Fruit fly (Drosophila melanogaster): Measurements from ENCODE around the gene Rbp6.

DNA sequence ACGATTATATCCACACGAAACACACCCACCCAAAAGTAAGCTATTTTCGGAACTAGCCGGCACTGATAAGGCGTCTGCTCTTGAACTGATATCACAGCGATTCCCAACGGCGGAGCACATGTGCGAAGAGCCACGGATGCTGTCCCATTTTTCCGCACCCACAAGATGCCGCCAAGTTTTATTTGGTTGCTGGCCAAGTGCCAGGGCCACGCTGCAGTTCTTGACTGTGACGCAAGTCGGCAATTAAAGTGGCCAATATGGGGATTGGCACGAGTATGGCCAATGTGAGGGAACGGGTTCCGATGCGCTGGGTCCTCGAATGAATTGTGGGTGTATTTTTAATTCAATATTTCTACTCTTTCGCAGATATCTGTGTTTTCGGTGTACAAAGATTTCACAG is 184.1 kb downstream of the Rbp6 start:
- no peak for TF ChIP-seq Dfd (GFP tag; optimal IDR thresholded peaks at IDR 0.05)
- TF ChIP-seq Rel (GFP tag; optimal IDR thresholded peaks at IDR 0.05) = no peak
- no peak for TF ChIP-seq Rel (tag; optimal IDR thresholded peaks at IDR 0.05)
- TF ChIP-seq ey (GFP tag; optimal IDR thresholded peaks at IDR 0.05) = no peak
- no peak for TF ChIP-seq Hr78 (GFP tag; optimal IDR thresholded peaks at IDR 0.05)
- TF ChIP-seq N (GFP tag; optimal IDR thresholded peaks at IDR 0.05) = no peak
- TF ChIP-seq OdsH (GFP tag; optimal IDR thresholded peaks at IDR 0.05) = no peak
- TF ChIP-seq sv (GFP tag; optimal IDR thresholded peaks at IDR 0.05) = no peak
- no peak for TF ChIP-seq dsf (GFP tag; optimal IDR thresholded peaks at IDR 0.05; ENCODE audit: borderline replicate concordance)
- no peak for TF ChIP-seq psq (GFP tag; optimal IDR thresholded peaks at IDR 0.05)
- TF ChIP-seq br (GFP tag; optimal IDR thresholded peaks at IDR 0.05) = no peak
- TF ChIP-seq fru (GFP tag; optimal IDR thresholded peaks at IDR 0.05) = no peak
